Worm (Caenorhabditis elegans): Measurements from ENCODE around the gene odr-7.

The odr-7 gene

DNA sequence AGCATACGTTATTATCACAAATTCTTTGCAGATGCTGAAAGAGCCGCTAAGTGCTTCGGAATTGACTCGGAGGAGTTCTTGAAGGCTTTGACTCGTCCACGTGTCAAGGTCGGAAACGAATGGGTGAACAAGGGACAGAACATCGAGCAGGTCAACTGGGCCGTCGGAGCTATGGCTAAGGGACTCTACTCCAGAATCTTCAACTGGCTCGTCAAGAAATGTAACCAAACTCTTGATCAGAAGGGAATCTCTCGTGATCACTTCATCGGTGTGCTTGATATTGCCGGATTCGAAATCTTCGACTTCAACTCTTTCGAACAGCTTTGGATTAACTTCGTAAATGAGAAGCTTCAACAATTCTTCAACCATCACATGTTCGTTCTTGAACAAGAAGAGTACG lies 8.4 kb upstream of the odr-7 start:
- TF ChIP-seq nhr-232 (tag; optimal IDR thresholded peaks at IDR 0.05): no peak
- no peak for TF ChIP-seq eyg-1 (tag; optimal IDR thresholded peaks at IDR 0.05)
- TF ChIP-seq ceh-45 (GFP tag; IDR thresholded peaks at IDR 0.05): no peak
- no peak for TF ChIP-seq ceh-2 (tag; optimal IDR thresholded peaks at IDR 0.05)
- no peak for TF ChIP-seq C38D4.7 (GFP tag; optimal IDR thresholded peaks at IDR 0.05)
- no peak for TF ChIP-seq ceh-48 (tag; optimal IDR thresholded peaks at IDR 0.05)
- no peak for TF ChIP-seq lim-6 (tag; optimal IDR thresholded peaks at IDR 0.05)
- TF ChIP-seq ztf-16 (tag; optimal IDR thresholded peaks at IDR 0.05): no peak
- no peak for TF ChIP-seq ets-4 (tag; optimal IDR thresholded peaks at IDR 0.05)
- TF ChIP-seq ceh-24 (tag; optimal IDR thresholded peaks at IDR 0.05): no peak
- TF ChIP-seq sox-2 (GFP tag; IDR thresholded peaks at IDR 0.05): no peak

DNA sequence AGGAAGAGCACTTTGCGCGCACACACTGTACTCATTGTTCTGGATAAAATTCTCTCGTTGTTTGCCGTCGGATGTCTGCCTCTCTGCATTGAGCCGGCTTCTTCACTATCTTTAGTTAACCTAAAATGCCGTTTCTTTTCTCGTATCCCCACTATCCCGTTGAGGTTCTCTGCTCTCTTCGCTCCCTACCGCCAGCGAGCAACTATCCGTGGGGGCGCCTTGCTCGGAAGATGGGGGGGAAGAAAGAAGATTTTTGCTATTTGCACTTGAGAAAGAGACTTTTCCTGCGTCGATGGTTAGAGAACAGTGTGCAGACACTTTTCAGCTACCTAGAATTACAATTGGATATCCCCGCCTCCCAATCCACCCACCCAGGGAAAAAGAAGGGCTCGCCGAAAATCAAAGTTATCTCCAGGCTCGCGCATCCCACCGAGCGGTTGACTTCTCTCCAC lies 6.2 kb upstream of the odr-7 start, which contains the start of gene myo-2:
Gene myo-2, plus strand, starts transcription at position 402 of the 452 bp plus-strand sequence.
- no peak for TF ChIP-seq unc-3 (GFP tag; conservative IDR thresholded peaks at IDR 0.05)
- no peak for TF ChIP-seq unc-3 (tag; optimal IDR thresholded peaks at IDR 0.05)
- TF ChIP-seq ceh-22 (tag; optimal IDR thresholded peaks at IDR 0.05): no peak
- TF ChIP-seq npax-4 (tag; optimal IDR thresholded peaks at IDR 0.05): no peak
- TF ChIP-seq tbx-2 (tag; optimal IDR thresholded peaks at IDR 0.05): no peak
- no peak for TF ChIP-seq ref-2 (tag; optimal IDR thresholded peaks at IDR 0.05)
- no peak for TF ChIP-seq pros-1 (tag; optimal IDR thresholded peaks at IDR 0.05)
- no peak for TF ChIP-seq dmd-4 (tag; optimal IDR thresholded peaks at IDR 0.05; ENCODE audit: borderline replicate concordance)
- no peak for TF ChIP-seq ceh-31 (tag; optimal IDR thresholded peaks at IDR 0.05)
- no peak for TF ChIP-seq Y22D7AL.16 (tag; optimal IDR thresholded peaks at IDR 0.05)
- TF ChIP-seq C08G9.2 (tag; optimal IDR thresholded peaks at IDR 0.05): no peak
- no peak for TF ChIP-seq lim-6 (tag; optimal IDR thresholded peaks at IDR 0.05)

DNA sequence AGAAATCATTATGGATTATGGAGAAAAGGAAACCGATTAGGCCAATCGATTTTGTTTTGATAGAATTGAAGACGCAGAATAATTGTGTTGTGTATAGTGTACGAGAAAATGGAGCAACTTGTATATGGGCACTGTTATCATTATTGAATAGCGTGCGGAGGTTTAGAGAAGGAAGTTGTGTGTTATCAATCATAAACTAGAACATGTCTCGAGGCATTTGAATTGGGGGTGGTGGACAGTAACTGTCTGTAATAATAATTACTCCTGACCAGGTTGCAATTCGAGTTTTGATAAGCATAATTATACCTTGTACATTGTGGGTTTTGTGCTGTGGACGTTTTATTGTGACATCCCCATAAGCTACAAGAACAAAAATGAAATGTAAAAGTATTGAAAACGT lies 5.3 kb upstream of the odr-7 start, which contains the start of gene cdf-2:
Gene cdf-2, minus strand, starts transcription at position 149 of the 400 bp plus-strand sequence.
- TF ChIP-seq nfya-1 (tag; optimal IDR thresholded peaks at IDR 0.05): no peak
- no peak for TF ChIP-seq fax-1 (tag; optimal IDR thresholded peaks at IDR 0.05)
- no peak for TF ChIP-seq ahr-1 (tag; optimal IDR thresholded peaks at IDR 0.05)
- no peak for TF ChIP-seq tbx-2 (tag; optimal IDR thresholded peaks at IDR 0.05)
- no peak for TF ChIP-seq ceh-31 (tag; optimal IDR thresholded peaks at IDR 0.05)
- TF ChIP-seq ceh-45 (GFP tag; IDR thresholded peaks at IDR 0.05): no peak

DNA sequence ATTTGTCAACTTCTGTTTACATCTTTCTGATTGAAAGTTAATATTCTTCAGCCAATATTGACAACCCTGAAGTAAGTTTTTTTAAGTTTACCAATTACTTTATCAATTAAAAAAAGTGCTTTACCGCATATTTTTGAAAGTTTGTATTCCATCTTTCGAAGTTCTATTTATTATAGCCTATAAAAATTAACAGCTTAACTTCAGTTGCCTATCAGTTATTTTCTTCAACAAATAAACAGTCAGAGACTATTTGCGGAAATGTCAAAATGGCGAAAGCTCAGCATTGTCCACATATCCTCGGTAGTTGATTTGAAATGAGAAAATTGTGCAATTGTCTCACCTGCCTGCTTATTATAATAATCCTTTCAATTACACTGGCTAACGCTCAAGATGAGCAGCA lies 2.0 kb upstream of the odr-7 start, which contains the start of gene T18D3.5:
Gene T18D3.5, plus strand, starts transcription at position 301 of the 400 bp plus-strand sequence.
- no peak for TF ChIP-seq unc-42 (tag; optimal IDR thresholded peaks at IDR 0.05)
- TF ChIP-seq dve-1 (tag; optimal IDR thresholded peaks at IDR 0.05): no peak
- TF ChIP-seq ceh-14 (tag; optimal IDR thresholded peaks at IDR 0.05): no peak
- TF ChIP-seq nhr-232 (tag; optimal IDR thresholded peaks at IDR 0.05): no peak

DNA sequence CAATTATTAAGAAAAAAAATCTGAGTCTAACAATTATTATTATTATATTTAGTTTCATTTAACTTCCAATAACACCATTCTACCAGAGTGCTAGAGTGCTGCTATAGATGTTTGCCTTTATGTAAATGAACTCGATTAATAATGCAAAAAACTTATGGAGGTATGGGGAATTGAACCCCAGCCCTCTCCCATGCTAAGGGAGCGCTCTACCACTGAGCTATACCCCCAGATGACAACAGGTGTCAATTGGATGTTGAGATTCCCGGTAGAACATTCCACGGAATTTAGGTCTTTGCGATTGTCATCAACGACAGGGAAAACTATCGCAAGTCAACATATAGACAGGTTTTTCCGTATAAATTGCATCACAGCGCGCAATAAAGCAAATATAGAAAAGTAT lies 3.4 kb downstream of the odr-7 start:
- TF ChIP-seq unc-86 (tag; optimal IDR thresholded peaks at IDR 0.05) (peak; percentile 50), pax-1 (tag; optimal IDR thresholded peaks at IDR 0.05) (no peak), ceh-31 (tag; optimal IDR thresholded peaks at IDR 0.05) (no peak), sox-2 (GFP tag; IDR thresholded peaks at IDR 0.05) (no peak), ceh-9 (tag; optimal IDR thresholded peaks at IDR 0.05) (peak; percentile 42), fkh-10 (GFP tag; optimal IDR thresholded peaks at IDR 0.05) (no peak), pros-1 (tag; optimal IDR thresholded peaks at IDR 0.05) (no peak), ceh-19 (GFP tag; optimal IDR thresholded peaks at IDR 0.05) (peak; percentile 70), ceh-48 (tag; optimal IDR thresholded peaks at IDR 0.05) (peak; percentile 17), ceh-14 (tag; optimal IDR thresholded peaks at IDR 0.05) (peak; percentile 45), ahr-1 (tag; optimal IDR thresholded peaks at IDR 0.05) (no peak), npax-4 (tag; optimal IDR thresholded peaks at IDR 0.05) (no peak), ceh-45 (GFP tag; IDR thresholded peaks at IDR 0.05) (peak; percentile 72), F13H6.1 (tag; optimal IDR thresholded peaks at IDR 0.05) (peak; percentile 50), ref-2 (tag; optimal IDR thresholded peaks at IDR 0.05) (peak; percentile 47), dve-1 (tag; optimal IDR thresholded peaks at IDR 0.05) (peak; percentile 67), fkh-6 (tag; optimal IDR thresholded peaks at IDR 0.05) (peak; percentile 39), madf-2 (tag; optimal IDR thresholded peaks at IDR 0.05) (peak; percentile 78), pha-2 (tag; optimal IDR thresholded peaks at IDR 0.05) (peak; percentile 67), unc-3 (GFP tag; conservative IDR thresholded peaks at IDR 0.05) (peak; percentile 46; the same call in 1 of the 2 replicates), unc-3 (tag; optimal IDR thresholded peaks at IDR 0.05) (peak; percentile 2), pat-9 (tag; optimal IDR thresholded peaks at IDR 0.05) (peak; percentile 69), dmd-4 (tag; optimal IDR thresholded peaks at IDR 0.05; ENCODE audit: borderline replicate concordance) (no peak), hlh-15 (tag; optimal IDR thresholded peaks at IDR 0.05) (peak; percentile 10), K02D7.2 (tag; optimal IDR thresholded peaks at IDR 0.05) (peak; percentile 53), ceh-34 (tag; optimal IDR thresholded peaks at IDR 0.05) (peak; percentile 17), hlh-13 (GFP tag; optimal IDR thresholded peaks at IDR 0.05) (peak; percentile 46), fax-1 (tag; optimal IDR thresholded peaks at IDR 0.05) (peak; percentile 30), lin-11 (tag; optimal IDR thresholded peaks at IDR 0.05) (no peak), ceh-2 (tag; optimal IDR thresholded peaks at IDR 0.05) (no peak)

Data from whole organism, late embryonic.